Worm (Caenorhabditis elegans): ENCODE measurements around the gene dnj-18.

DNA sequence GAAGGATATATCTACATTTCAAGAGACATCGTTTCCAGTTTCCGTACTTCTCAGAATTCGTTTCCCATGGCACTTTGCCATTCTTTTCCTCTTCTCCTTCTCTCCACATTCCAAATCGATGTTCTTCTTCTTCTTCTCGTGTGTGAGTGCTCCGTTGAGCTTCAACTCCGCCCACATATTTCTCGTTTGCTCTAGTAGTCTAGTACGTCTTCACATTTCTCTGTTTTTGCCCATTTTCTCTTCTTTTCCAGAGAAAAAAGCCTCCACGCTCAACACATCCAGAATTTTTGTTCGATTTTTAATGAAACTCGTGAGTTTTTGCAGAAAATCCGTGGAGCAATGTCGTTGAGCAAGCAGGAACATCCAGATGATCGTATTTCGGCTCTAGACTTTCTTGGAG, 11.0 kb downstream of the dnj-18 start, which contains the start of gene T04A8.18:
- TF ChIP-seq ztf-22 (GFP tag; optimal IDR thresholded peaks at IDR 0.05) = no peak
- no peak for TF ChIP-seq snpc-1.1 (tag; optimal IDR thresholded peaks at IDR 0.05; ENCODE audit: insufficient read depth)
- TF ChIP-seq B0261.1 (tag; optimal IDR thresholded peaks at IDR 0.05) = no peak
- TF ChIP-seq snpc-4 (GFP tag; optimal IDR thresholded peaks at IDR 0.05) = no peak
- TF ChIP-seq snpc-4 (tag; optimal IDR thresholded peaks at IDR 0.05) = no peak
- TF ChIP-seq lag-1 (GFP tag; IDR thresholded peaks at IDR 0.05) = no peak
- no peak for TF ChIP-seq snpc-3.4 (tag; optimal IDR thresholded peaks at IDR 0.05)
- TF ChIP-seq nhr-120 (GFP tag; IDR thresholded peaks at IDR 0.05) = no peak
- no peak for TF ChIP-seq D2030.7 (GFP tag; IDR thresholded peaks at IDR 0.05)
- no peak for TF ChIP-seq unc-62 (GFP tag; optimal IDR thresholded peaks at IDR 0.05)
- no peak for TF ChIP-seq mel-28 (tag; optimal IDR thresholded peaks at IDR 0.05; ENCODE audit: borderline replicate concordance)
- no peak for TF ChIP-seq pha-4 (tag; optimal IDR thresholded peaks at IDR 0.05)
- TF ChIP-seq lin-26 (GFP tag; IDR thresholded peaks at IDR 0.05) = no peak

Data from whole organism, young adult.